Worm (Caenorhabditis elegans) whole organism, L4 larva: ENCODE results near the gene srw-13.

Experiments used
- D1046.2 ChIP-seq: fragments of 200-800 bp; sonication (Bioruptor generic); IDR thresholded peaks from 2 replicates; pipeline ENCODE4 v1.3.6; 2022; ENCODE audit warnings: missing genetic modification characterization, missing compliant biosample characterization
- F37D6.2 ChIP-seq: sonication (generic microtip); optimal IDR thresholded peaks from 2 replicates; lab custom pipeline; 2016; ENCODE audit warnings: mild to moderate bottlenecking, missing genetic modification characterization, missing compliant biosample characterization
- F44E2.7 ChIP-seq: fragments of 200-800 bp; sonication (Bioruptor generic); IDR thresholded peaks from 2 replicates; pipeline ENCODE4 v2.1.2; 2022; ENCODE audit warnings: missing genetic modification characterization, missing compliant biosample characterization
- F49E8.2 ChIP-seq: sonication (generic microtip); optimal IDR thresholded peaks from 2 replicates; lab custom pipeline; 2016; ENCODE audit warnings: missing compliant biosample characterization, mild to moderate bottlenecking, missing genetic modification characterization, borderline replicate concordance
- T20F7.1 ChIP-seq: fragments of 200-800 bp; sonication (Bioruptor generic); optimal IDR thresholded peaks from 2 replicates; lab custom pipeline; 2018; ENCODE audit warnings: mild to moderate bottlenecking, missing genetic modification characterization, missing compliant biosample characterization
- Y105C5A.15 ChIP-seq: fragments of 200-800 bp; sonication (Bioruptor generic); IDR thresholded peaks from 2 replicates; pipeline ENCODE4 v1.3.6; 2022; ENCODE audit warnings: missing genetic modification characterization, missing compliant biosample characterization
- Y48G9A.11 ChIP-seq: fragments of 200-800 bp; sonication (Bioruptor generic); IDR thresholded peaks from 2 replicates; pipeline ENCODE4 v1.3.6; 2022; ENCODE audit warnings: missing genetic modification reagents, missing genetic modification characterization, missing compliant biosample characterization
- Y5F2A.4 ChIP-seq: fragments of 200-800 bp; sonication (Bioruptor generic); optimal IDR thresholded peaks from 2 replicates; lab custom pipeline; 2018; ENCODE audit warnings: mild to moderate bottlenecking, missing genetic modification characterization, missing compliant biosample characterization
- Y75B8A.6 ChIP-seq: fragments of 200-800 bp; sonication (Bioruptor generic); IDR thresholded peaks from 2 replicates; pipeline ENCODE4 v1.3.6; 2022; ENCODE audit warnings: missing genetic modification reagents, missing genetic modification characterization, missing compliant biosample characterization
- ZK546.5 ChIP-seq, 2 experiments: sonication (generic microtip); optimal IDR thresholded peaks; 2 replicates each; lab custom pipeline; 2017; ENCODE audit warnings: missing biosample characterization in 2 of 2, missing genetic modification characterization in 2 of 2
- aha-1 ChIP-seq: fragments of 150-350 bp; peaks from one replicate; lab custom pipeline; 2014; ENCODE audit warnings: missing biosample characterization, missing genetic modification characterization
- ama-1 ChIP-seq: fragments of 150-350 bp; optimal IDR thresholded peaks from 2 replicates; lab custom pipeline; 2014; ENCODE audit warnings: inconsistent platforms, mixed read lengths
- arid-1 ChIP-seq: fragments of 200-800 bp; sonication (Bioruptor generic); conservative IDR thresholded peaks from 2 replicates; pipeline ENCODE4 v1.3.6; 2022; ENCODE audit warnings: missing genetic modification reagents, missing genetic modification characterization, missing compliant biosample characterization
- attf-4 ChIP-seq: sonication (generic microtip); optimal IDR thresholded peaks from 3 replicates; lab custom pipeline; 2017; ENCODE audit warnings: missing biosample characterization, missing genetic modification characterization
- ceh-82 ChIP-seq: sonication (generic microtip); optimal IDR thresholded peaks from 2 replicates; lab custom pipeline; 2017; ENCODE audit warnings: missing biosample characterization, missing genetic modification characterization
- ces-1 ChIP-seq: fragments of 150-350 bp; sonication (generic microtip); optimal IDR thresholded peaks from 4 replicates; lab custom pipeline; 2014; ENCODE audit warnings: missing biosample characterization, missing genetic modification reagents, missing genetic modification characterization
- cey-2 ChIP-seq: sonication (generic microtip); optimal IDR thresholded peaks from 3 replicates; lab custom pipeline; 2017; ENCODE audit warnings: missing genetic modification characterization, mild to moderate bottlenecking, missing compliant biosample characterization, antibody characterized with exemption, borderline replicate concordance; ENCODE audit not compliant: insufficient read depth
- dmd-6 ChIP-seq: fragments of 200-800 bp; sonication (Bioruptor generic); IDR thresholded peaks from 2 replicates; pipeline ENCODE4 v1.3.6; 2022; ENCODE audit warnings: missing genetic modification reagents, missing genetic modification characterization, missing compliant biosample characterization
- duxl-1 ChIP-seq: sonication (generic microtip); optimal IDR thresholded peaks from 2 replicates; lab custom pipeline; 2016; ENCODE audit warnings: mild to moderate bottlenecking, missing genetic modification characterization, moderate library complexity, missing compliant biosample characterization; ENCODE audit not compliant: poor library complexity
- dve-1 ChIP-seq: sonication (generic microtip); optimal IDR thresholded peaks from 2 replicates; lab custom pipeline; 2017; ENCODE audit warnings: antibody characterized with exemption, mild to moderate bottlenecking, missing genetic modification characterization, missing compliant biosample characterization; ENCODE audit not compliant: insufficient read depth
- fkh-10 ChIP-seq: fragments of 150-350 bp; optimal IDR thresholded peaks from 2 replicates; lab custom pipeline; 2014; ENCODE audit warnings: missing biosample characterization, missing genetic modification reagents, missing genetic modification characterization
- gei-8 ChIP-seq: fragments of 200-800 bp; sonication (Bioruptor generic); optimal IDR thresholded peaks from 2 replicates; lab custom pipeline; 2018; ENCODE audit warnings: mild to moderate bottlenecking, missing genetic modification characterization, missing compliant biosample characterization
- lin-1 ChIP-seq: fragments of 200-800 bp; sonication (Bioruptor generic); IDR thresholded peaks from 2 replicates; pipeline ENCODE4 v1.3.6; 2022; ENCODE audit warnings: missing genetic modification reagents, missing genetic modification characterization, missing compliant biosample characterization
- lin-13 ChIP-seq: fragments of 150-350 bp; optimal IDR thresholded peaks from 2 replicates; lab custom pipeline; 2014; ENCODE audit warnings: missing biosample characterization, missing genetic modification reagents, missing genetic modification characterization
- lin-15B ChIP-seq: fragments of 150-350 bp; sonication (generic microtip); optimal IDR thresholded peaks from 3 replicates; lab custom pipeline; 2014; ENCODE audit warnings: missing biosample characterization, missing genetic modification characterization
- lin-29 ChIP-seq: fragments of 200-800 bp; sonication (Bioruptor generic); IDR thresholded peaks from 2 replicates; pipeline ENCODE4 v1.3.6; 2022; ENCODE audit warnings: missing genetic modification reagents, missing genetic modification characterization, missing compliant biosample characterization
- lin-38 ChIP-seq: fragments of 200-800 bp; sonication (Bioruptor generic); IDR thresholded peaks from 2 replicates; pipeline ENCODE4 v1.3.6; 2022; ENCODE audit warnings: missing genetic modification reagents, missing genetic modification characterization, missing compliant biosample characterization
- lin-39 ChIP-seq: fragments of 150-350 bp; optimal IDR thresholded peaks from 2 replicates; lab custom pipeline; 2014; ENCODE audit warnings: missing biosample characterization, missing genetic modification reagents, missing genetic modification characterization
- lir-3 ChIP-seq: sonication (generic microtip); optimal IDR thresholded peaks from 2 replicates; lab custom pipeline; 2016; ENCODE audit warnings: mild to moderate bottlenecking, missing genetic modification characterization, missing compliant biosample characterization
- madf-9 ChIP-seq: fragments of 200-800 bp; sonication (Bioruptor generic); conservative IDR thresholded peaks from 2 replicates; pipeline ENCODE4 v1.3.6; 2022; ENCODE audit warnings: missing genetic modification reagents, missing genetic modification characterization, missing compliant biosample characterization
- mdt-29 ChIP-seq: fragments of 200-800 bp; sonication (Bioruptor generic); IDR thresholded peaks from 2 replicates; pipeline ENCODE4 v1.3.6; 2022; ENCODE audit warnings: missing genetic modification reagents, missing genetic modification characterization, missing compliant biosample characterization
- nhr-237 ChIP-seq: sonication (generic microtip); optimal IDR thresholded peaks from 2 replicates; lab custom pipeline; 2017; ENCODE audit warnings: missing biosample characterization, missing genetic modification characterization
- nhr-28 ChIP-seq: fragments of 150-350 bp; optimal IDR thresholded peaks from 2 replicates; lab custom pipeline; 2014; ENCODE audit warnings: missing biosample characterization, missing genetic modification characterization
- nhr-6 ChIP-seq: fragments of 150-350 bp; optimal IDR thresholded peaks from 2 replicates; lab custom pipeline; 2014; ENCODE audit warnings: missing biosample characterization, missing genetic modification characterization
- nhr-77 ChIP-seq: fragments of 150-350 bp; optimal IDR thresholded peaks from 2 replicates; lab custom pipeline; 2014; ENCODE audit warnings: missing biosample characterization, missing genetic modification characterization
- saeg-2 ChIP-seq: fragments of 200-800 bp; sonication (Bioruptor generic); IDR thresholded peaks from 2 replicates; pipeline ENCODE4 v1.3.6; 2022; ENCODE audit warnings: missing genetic modification reagents, missing genetic modification characterization, missing compliant biosample characterization
- snpc-1.2 ChIP-seq: fragments of 200-800 bp; sonication (Bioruptor generic); IDR thresholded peaks from 2 replicates; pipeline ENCODE4 v1.3.6; 2022; ENCODE audit warnings: missing genetic modification reagents, missing genetic modification characterization, missing compliant biosample characterization
- spr-1 ChIP-seq: sonication (generic microtip); optimal IDR thresholded peaks from 2 replicates; lab custom pipeline; 2016; ENCODE audit warnings: mild to moderate bottlenecking, missing genetic modification characterization, missing compliant biosample characterization
- tag-97 ChIP-seq: fragments of 200-800 bp; sonication (Bioruptor generic); IDR thresholded peaks from 2 replicates; pipeline ENCODE4 v1.3.6; 2022; ENCODE audit warnings: missing genetic modification characterization, missing compliant biosample characterization
- tra-1 ChIP-seq: fragments of 200-800 bp; sonication (Bioruptor generic); IDR thresholded peaks from 2 replicates; pipeline ENCODE4 v1.3.6; 2022; ENCODE audit warnings: missing genetic modification reagents, missing genetic modification characterization, missing compliant biosample characterization
- unc-130 ChIP-seq: sonication (generic microtip); optimal IDR thresholded peaks from 2 replicates; lab custom pipeline; 2016; ENCODE audit warnings: missing genetic modification reagents, missing genetic modification characterization, missing compliant biosample characterization
- unc-62 ChIP-seq, 3 experiments: fragments of 150-350 bp in 1 of 3; sonication (generic microtip); optimal IDR thresholded peaks in 2 of 3; peaks in 1 of 3; 1 replicate in 1 of 3; 2 replicates in 2 of 3; lab custom pipeline; 2014 to 2017; ENCODE audit warnings: missing biosample characterization in 3 of 3, missing genetic modification characterization in 3 of 3, missing genetic modification reagents in 3 of 3, missing genotype in 1 of 3
- vab-7 ChIP-seq: fragments of 200-800 bp; sonication (Bioruptor generic); IDR thresholded peaks from 2 replicates; pipeline ENCODE4 v1.3.6; 2022; ENCODE audit warnings: missing genetic modification reagents, missing genetic modification characterization, missing compliant biosample characterization

Gene srw-13

ce11 chrV:15232200-15232599 is at the start of gene srw-13:
Gene srw-13, plus strand, starts transcription at chrV:15232500.
- TF ChIP-seq aha-1 (tag; lab: Kevin White, UChicago) (peak; percentile 29), ZK546.5 (tag; optimal IDR thresholded peaks at IDR 0.05; lab: Kevin White, UChicago) (no peak)

ce11 chrV:15184097-15185040 is 47.9 kb upstream of the srw-13 start, which contains the start of gene Y75B12B.1:
Gene Y75B12B.1, plus strand, starts transcription at chrV:15184699.
- TF ChIP-seq Y48G9A.11 (GFP tag; lab: Robert Waterston, UW) (peak; percentile 21; the same call in 1 of the 2 replicates), lin-38 (GFP tag; lab: Robert Waterston, UW) (peak; percentile 74), lin-39 (no peak), dve-1 (tag; lab: Kevin White, UChicago) (no peak), lin-13 (GFP tag; lab: Kevin White, UChicago) (peak; percentile 12), arid-1 (GFP tag; lab: Robert Waterston, UW) (0 out of 2 replicates have a peak, but pooled peaks have one; percentile 4), snpc-1.2 (0 out of 2 replicates have a peak, but pooled peaks have one; percentile 39), F49E8.2 (tag; lab: Kevin White, UChicago) (peak; percentile 78), unc-130 (GFP tag; lab: Kevin White, UChicago) (peak; percentile 55)

- TF ChIP-seq tag-97 (GFP tag; lab: Robert Waterston, UW): no peak
- TF ChIP-seq cey-2 (tag; lab: Kevin White, UChicago): no peak
- no peak for TF ChIP-seq nhr-28 (tag; lab: Kevin White, UChicago)
- TF ChIP-seq madf-9: no peak
- TF ChIP-seq ceh-82 (tag; lab: Kevin White, UChicago): no peak
- TF ChIP-seq Y75B8A.6 (GFP tag; lab: Robert Waterston, UW): no peak
- no peak for TF ChIP-seq unc-62 (GFP tag; optimal IDR thresholded peaks at IDR 0.05 in 1 of 2; lab: Kevin White, UChicago)
- no peak for TF ChIP-seq unc-62 (tag; optimal IDR thresholded peaks at IDR 0.05; lab: Kevin White, UChicago)
- 0 out of 2 replicates have a peak, but pooled peaks have one; percentile 42 for TF ChIP-seq mdt-29
- no peak for TF ChIP-seq lin-1 (GFP tag; lab: Robert Waterston, UW)
- peak; percentile 92 for TF ChIP-seq ama-1
- no peak for TF ChIP-seq duxl-1 (tag; lab: Kevin White, UChicago)
- TF ChIP-seq nhr-237 (tag; lab: Kevin White, UChicago): no peak
- TF ChIP-seq nhr-77 (tag; lab: Kevin White, UChicago): no peak
- peak; percentile 2; the same call in 1 of the 2 replicates for TF ChIP-seq Y105C5A.15 (GFP tag; lab: Robert Waterston, UW)
- no peak for TF ChIP-seq gei-8 (GFP tag; lab: Kevin White, UChicago)
- no peak for TF ChIP-seq lin-15B (tag; lab: Kevin White, UChicago)
- TF ChIP-seq fkh-10 (GFP tag; lab: Kevin White, UChicago): no peak
- TF ChIP-seq attf-4 (tag; lab: Kevin White, UChicago): no peak
- no peak for TF ChIP-seq lin-29
- peak; percentile 33; the same call in 1 of the 2 replicates for TF ChIP-seq vab-7
- TF ChIP-seq F37D6.2 (tag; lab: Kevin White, UChicago): no peak
- TF ChIP-seq dmd-6 (GFP tag; lab: Robert Waterston, UW): no peak
- no peak for TF ChIP-seq ZK546.5 (tag; optimal IDR thresholded peaks at IDR 0.05; lab: Kevin White, UChicago)
- TF ChIP-seq F49E8.2 (tag; lab: Kevin White, UChicago): peak; percentile 62
- TF ChIP-seq saeg-2 (GFP tag; lab: Robert Waterston, UW): no peak
- no peak for TF ChIP-seq ces-1 (GFP tag; lab: Kevin White, UChicago)
- TF ChIP-seq nhr-6 (tag; lab: Kevin White, UChicago): no peak
- no peak for TF ChIP-seq T20F7.1 (GFP tag; lab: Kevin White, UChicago)
- no peak for TF ChIP-seq Y5F2A.4 (GFP tag; lab: Kevin White, UChicago)
- TF ChIP-seq D1046.2 (GFP tag; lab: Robert Waterston, UW): no peak
- TF ChIP-seq lir-3 (tag; lab: Kevin White, UChicago): no peak
- TF ChIP-seq spr-1 (tag; lab: Kevin White, UChicago): no peak
- TF ChIP-seq F44E2.7 (GFP tag; lab: Robert Waterston, UW): no peak
- no peak for TF ChIP-seq tra-1 (GFP tag; lab: Robert Waterston, UW)
Observed at ce11 chrV:15186259-15186927, 45.9 kb upstream of the srw-13 start, which contains the start of gene Y75B12B.3. Gene Y75B12B.3, minus strand, starts transcription at chrV:15186279.
